Worm (Caenorhabditis elegans): ENCODE results near the gene fbxa-24.

ce11 chrII:3785257-3785656 is 31.1 kb upstream of the fbxa-24 start, which contains the start of gene T24E12.1:
- TF ChIP-seq W03F9.2 (tag; optimal IDR thresholded peaks at IDR 0.05) (no peak), him-1 (tag; optimal IDR thresholded peaks at IDR 0.05) (no peak), dao-5 (tag; optimal IDR thresholded peaks at IDR 0.05) (no peak)

All from whole organism, L4/young adult.